Fruit fly (Drosophila melanogaster) whole organism, embryonic: ENCODE data around the gene CG5087.

Experiments
- Ada2b ChIP-seq: fragments of 200-800 bp; sonication (Bioruptor generic); IDR thresholded peaks from 2 replicates; pipeline ENCODE4 v1.3.6; 2022; ENCODE audit warnings: missing biosample characterization, missing genetic modification characterization
- Asciz ChIP-seq: fragments of 200-800 bp; sonication (Bioruptor generic); optimal IDR thresholded peaks from 2 replicates; lab custom pipeline; 2017; ENCODE audit warnings: missing biosample characterization, mild to moderate bottlenecking, missing genetic modification characterization, missing genetic modification reagents
- CG10209 ChIP-seq: fragments of 200-800 bp; sonication (Bioruptor generic); optimal IDR thresholded peaks from 3 replicates; lab custom pipeline; 2017; ENCODE audit warnings: missing biosample characterization, mild to moderate bottlenecking, missing genetic modification characterization, missing genetic modification reagents
- CG10431 ChIP-seq: fragments of 200-800 bp; sonication (Bioruptor generic); optimal IDR thresholded peaks from 3 replicates; lab custom pipeline; 2018; ENCODE audit warnings: missing biosample characterization, mild to moderate bottlenecking, missing genetic modification characterization
- CG10565 ChIP-seq: fragments of 200-800 bp; sonication (Bioruptor generic); optimal IDR thresholded peaks from 3 replicates; lab custom pipeline; 2016; ENCODE audit warnings: missing biosample characterization, mild to moderate bottlenecking, missing genetic modification characterization
- CG10654 ChIP-seq: fragments of 200-800 bp; sonication (Bioruptor generic); optimal IDR thresholded peaks from 2 replicates; lab custom pipeline; 2016; ENCODE audit warnings: missing biosample characterization, missing genetic modification characterization
- CG10959 ChIP-seq: fragments of 200-800 bp; sonication (Bioruptor generic); IDR thresholded peaks from 2 replicates; pipeline ENCODE4 v1.3.6; 2022; ENCODE audit warnings: missing biosample characterization, missing genetic modification characterization
- CG15514 ChIP-seq: fragments of 200-800 bp; sonication (Bioruptor generic); optimal IDR thresholded peaks from 3 replicates; lab custom pipeline; 2017; ENCODE audit warnings: missing biosample characterization, missing genetic modification characterization, mild to moderate bottlenecking, moderate library complexity, missing genetic modification reagents
- CG1647 ChIP-seq: fragments of 200-800 bp; sonication (Bioruptor generic); optimal IDR thresholded peaks from 3 replicates; lab custom pipeline; 2016; ENCODE audit warnings: missing biosample characterization, missing genetic modification characterization
- CG17385 ChIP-seq: fragments of 200-800 bp; sonication (Bioruptor generic); optimal IDR thresholded peaks from 3 replicates; lab custom pipeline; 2018; ENCODE audit warnings: missing biosample characterization, mild to moderate bottlenecking, missing genetic modification characterization
- CG18011 ChIP-seq: fragments of 200-800 bp; sonication (Bioruptor generic); optimal IDR thresholded peaks from 2 replicates; lab custom pipeline; 2017; ENCODE audit warnings: missing biosample characterization, missing genetic modification characterization, mild to moderate bottlenecking, moderate library complexity, missing genotype
- CG18599 ChIP-seq: fragments of 200-800 bp; sonication (Bioruptor generic); optimal IDR thresholded peaks from 3 replicates; lab custom pipeline; 2017; ENCODE audit warnings: missing biosample characterization, missing genetic modification characterization, mild to moderate bottlenecking, moderate library complexity, missing genetic modification reagents
- CG18619 ChIP-seq: fragments of 200-800 bp; sonication (Bioruptor generic); optimal IDR thresholded peaks from 3 replicates; lab custom pipeline; 2017; ENCODE audit warnings: missing biosample characterization, mild to moderate bottlenecking, missing genetic modification characterization
- CG18764 ChIP-seq: fragments of 200-800 bp; sonication (Bioruptor generic); optimal IDR thresholded peaks from 3 replicates; lab custom pipeline; 2016; ENCODE audit warnings: missing biosample characterization, missing genetic modification characterization
- CG30431 ChIP-seq: fragments of 200-800 bp; sonication (Bioruptor generic); optimal IDR thresholded peaks from 2 replicates; lab custom pipeline; 2017; ENCODE audit warnings: missing biosample characterization, missing genetic modification characterization
- CG3281 ChIP-seq: fragments of 200-800 bp; sonication (Bioruptor generic); optimal IDR thresholded peaks from 3 replicates; lab custom pipeline; 2017; ENCODE audit warnings: missing biosample characterization, mild to moderate bottlenecking, missing genetic modification characterization
- CG33213 ChIP-seq: fragments of 200-800 bp; sonication (Bioruptor generic); optimal IDR thresholded peaks from 3 replicates; lab custom pipeline; 2016; ENCODE audit warnings: missing biosample characterization, missing genetic modification characterization
- CG34376 ChIP-seq: fragments of 200-800 bp; sonication (Bioruptor generic); optimal IDR thresholded peaks from 2 replicates; lab custom pipeline; 2018; ENCODE audit warnings: missing biosample characterization, mild to moderate bottlenecking, missing genetic modification characterization
- CG3995 ChIP-seq: fragments of 200-800 bp; sonication (Bioruptor generic); optimal IDR thresholded peaks from 3 replicates; lab custom pipeline; 2016; ENCODE audit warnings: missing biosample characterization, missing genetic modification characterization
- CG42726 ChIP-seq: fragments of 200-800 bp; sonication (Bioruptor generic); IDR thresholded peaks from 2 replicates; pipeline ENCODE4 v1.3.6; 2022; ENCODE audit warnings: missing biosample characterization, missing genetic modification characterization; ENCODE audit not compliant: partially characterized antibody
- CG4854 ChIP-seq: fragments of 200-800 bp; sonication (Bioruptor generic); optimal IDR thresholded peaks from 2 replicates; lab custom pipeline; 2016; ENCODE audit warnings: missing biosample characterization, missing genetic modification characterization, inconsistent platforms
- CG6765 ChIP-seq: fragments of 200-800 bp; sonication (Bioruptor generic); optimal IDR thresholded peaks from 3 replicates; lab custom pipeline; 2017; ENCODE audit warnings: missing biosample characterization, mild to moderate bottlenecking, missing genetic modification characterization
- CG8359 ChIP-seq: fragments of 200-800 bp; sonication (Bioruptor generic); optimal IDR thresholded peaks from 2 replicates; lab custom pipeline; 2017; ENCODE audit warnings: missing biosample characterization, mild to moderate bottlenecking, missing genetic modification characterization, borderline replicate concordance
- CG9727 ChIP-seq: fragments of 200-800 bp; sonication (Bioruptor generic); optimal IDR thresholded peaks from 3 replicates; lab custom pipeline; 2017; ENCODE audit warnings: missing biosample characterization, mild to moderate bottlenecking, missing genetic modification characterization
- D19B ChIP-seq: fragments of 200-800 bp; sonication (Bioruptor generic); optimal IDR thresholded peaks from 2 replicates; lab custom pipeline; 2017; ENCODE audit warnings: missing biosample characterization, mild to moderate bottlenecking, missing genetic modification characterization
- Dip3 ChIP-seq: fragments of 200-800 bp; sonication (Bioruptor generic); optimal IDR thresholded peaks from 3 replicates; lab custom pipeline; 2016; ENCODE audit warnings: missing biosample characterization, missing genetic modification characterization
- Fer2 ChIP-seq: fragments of 200-800 bp; sonication (Bioruptor generic); optimal IDR thresholded peaks from 2 replicates; lab custom pipeline; 2018; ENCODE audit warnings: missing biosample characterization, mild to moderate bottlenecking, missing genetic modification characterization, moderate library complexity
- HLH3B ChIP-seq: fragments of 200-800 bp; sonication (Bioruptor generic); IDR thresholded peaks from 2 replicates; pipeline ENCODE4 v1.3.6; 2022; ENCODE audit warnings: missing biosample characterization, missing genetic modification characterization
- Hr78 ChIP-seq, 2 experiments: fragments of 200-800 bp in 1 of 2; fragments of >200 bp in 1 of 2; sonication (Bioruptor generic) in 1 of 2; optimal IDR thresholded peaks; 2 replicates each; lab custom pipeline; 2017 to 2019; ENCODE audit warnings: missing biosample characterization in 2 of 2, missing genetic modification characterization in 2 of 2, mild to moderate bottlenecking in 1 of 2, moderate library complexity in 1 of 2
- Hsf ChIP-seq: fragments of 200-800 bp; sonication (Bioruptor generic); optimal IDR thresholded peaks from 3 replicates; lab custom pipeline; 2016; ENCODE audit warnings: missing biosample characterization, missing genetic modification characterization
- Meics ChIP-seq: fragments of 200-800 bp; sonication (Bioruptor generic); optimal IDR thresholded peaks from 2 replicates; lab custom pipeline; 2017; ENCODE audit warnings: missing biosample characterization, mild to moderate bottlenecking, missing genetic modification characterization
- NK7.1 ChIP-seq: fragments of 200-800 bp; sonication (Bioruptor generic); optimal IDR thresholded peaks from 3 replicates; lab custom pipeline; 2016; ENCODE audit warnings: missing biosample characterization, missing genetic modification characterization
- Optix ChIP-seq: fragments of 200-800 bp; sonication (Bioruptor generic); IDR thresholded peaks from 3 replicates; pipeline ENCODE4 v1.3.6; 2022; ENCODE audit warnings: missing biosample characterization, missing genetic modification characterization
- Ptx1 ChIP-seq: fragments of 200-800 bp; sonication (Bioruptor generic); IDR thresholded peaks from 2 replicates; pipeline ENCODE4 v1.3.6; 2022; ENCODE audit warnings: missing biosample characterization, missing genetic modification characterization
- Scr ChIP-seq: fragments of 200-800 bp; sonication (Bioruptor generic); IDR thresholded peaks from 2 replicates; pipeline ENCODE4 v1.3.6; 2022; ENCODE audit warnings: missing biosample characterization, missing genetic modification characterization; ENCODE audit not compliant: partially characterized antibody
- Xrp1 ChIP-seq: fragments of 200-800 bp; sonication (Bioruptor generic); IDR thresholded peaks from 2 replicates; pipeline ENCODE4 v1.3.6; 2022; ENCODE audit warnings: missing biosample characterization, missing genetic modification characterization
- bcd ChIP-seq: fragments of 200-800 bp; sonication (Bioruptor generic); optimal IDR thresholded peaks from 2 replicates; lab custom pipeline; 2017; ENCODE audit warnings: missing biosample characterization, mild to moderate bottlenecking, missing genetic modification characterization
- cas ChIP-seq: fragments of 200-800 bp; sonication (Bioruptor generic); IDR thresholded peaks from 2 replicates; pipeline ENCODE4 v1.3.6; 2022; ENCODE audit warnings: missing biosample characterization, missing genetic modification characterization
- grau ChIP-seq: fragments of 200-800 bp; optimal IDR thresholded peaks from 3 replicates; lab custom pipeline; 2019; ENCODE audit warnings: missing biosample characterization, mild to moderate bottlenecking, missing genetic modification characterization, moderate library complexity
- jing ChIP-seq: fragments of 200-800 bp; sonication (Bioruptor generic); optimal IDR thresholded peaks from 2 replicates; lab custom pipeline; 2018; ENCODE audit warnings: missing biosample characterization, mild to moderate bottlenecking, missing genetic modification characterization
- ken ChIP-seq: fragments of 200-800 bp; sonication (Bioruptor generic); IDR thresholded peaks from 3 replicates; pipeline ENCODE4 v1.3.6; 2022; ENCODE audit warnings: missing biosample characterization, missing genetic modification characterization
- lab ChIP-seq: fragments of 200-800 bp; sonication (Bioruptor generic); optimal IDR thresholded peaks from 3 replicates; lab custom pipeline; 2017; ENCODE audit warnings: missing biosample characterization, missing genetic modification characterization, mild to moderate bottlenecking, moderate library complexity, missing genetic modification reagents
- mam ChIP-seq: fragments of 200-800 bp; sonication (Bioruptor generic); optimal IDR thresholded peaks from 3 replicates; lab custom pipeline; 2016; ENCODE audit warnings: missing biosample characterization, missing genetic modification characterization
- nmo ChIP-seq: fragments of 200-800 bp; sonication (Bioruptor generic); optimal IDR thresholded peaks from 2 replicates; lab custom pipeline; 2018; ENCODE audit warnings: missing biosample characterization, mild to moderate bottlenecking, missing genetic modification characterization, moderate library complexity
- odd ChIP-seq: fragments of 200-800 bp; sonication (Bioruptor generic); optimal IDR thresholded peaks from 2 replicates; lab custom pipeline; 2017; ENCODE audit warnings: missing biosample characterization, mild to moderate bottlenecking, missing genetic modification characterization
- ranshi ChIP-seq: fragments of 200-800 bp; sonication (Bioruptor generic); IDR thresholded peaks from 2 replicates; pipeline ENCODE4 v1.3.6; 2022; ENCODE audit warnings: missing biosample characterization, missing genetic modification characterization
- sens ChIP-seq: fragments of 200-800 bp; sonication (Bioruptor generic); peaks from one replicate; lab custom pipeline; 2016; ENCODE audit warnings: missing biosample characterization, missing genetic modification characterization
- sqz ChIP-seq: fragments of 200-800 bp; sonication (Bioruptor generic); optimal IDR thresholded peaks from 3 replicates; lab custom pipeline; 2018; ENCODE audit warnings: missing biosample characterization, mild to moderate bottlenecking, missing genetic modification characterization
- trem ChIP-seq: fragments of 200-800 bp; optimal IDR thresholded peaks from 3 replicates; lab custom pipeline; 2019; ENCODE audit warnings: missing biosample characterization, mild to moderate bottlenecking, missing genetic modification characterization, moderate library complexity
- vvl ChIP-seq: fragments of 200-800 bp; sonication (Bioruptor generic); IDR thresholded peaks from 2 replicates; pipeline ENCODE4 v1.3.6; 2022; ENCODE audit warnings: missing biosample characterization, missing genetic modification characterization

CG5087 gene

DNA sequence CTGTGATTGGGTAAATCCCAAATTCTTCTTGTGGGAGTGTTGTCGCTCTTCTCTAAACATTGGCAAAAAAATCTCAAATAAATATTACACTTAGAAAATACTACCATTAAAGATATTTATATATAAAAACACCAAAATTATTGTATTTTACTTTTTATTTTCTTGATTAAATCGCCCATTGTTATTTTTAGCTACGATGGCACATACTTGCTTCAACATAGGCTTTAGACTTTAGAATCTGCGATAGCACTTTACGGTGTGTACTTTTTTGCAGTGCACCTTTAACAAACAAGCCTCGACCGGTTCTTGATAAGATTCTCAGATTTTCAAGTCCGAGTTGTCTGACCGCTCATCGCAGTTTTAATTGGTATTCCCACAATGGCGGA lies 43.3 kb upstream of the CG5087 start, which contains the start of gene GNBP3 (continued):
- peak; percentile 80 for TF ChIP-seq CG34376 (GFP tag; lab: Kevin White, UChicago)
- TF ChIP-seq Asciz: peak; percentile 42
- TF ChIP-seq CG33213: no peak
- TF ChIP-seq Hsf: peak; percentile 40
- no peak for TF ChIP-seq Dip3 (GFP tag; lab: Kevin White, UChicago)
- TF ChIP-seq D19B: peak; percentile 13
- TF ChIP-seq CG1647 (GFP tag; lab: Kevin White, UChicago): peak; percentile 33
- TF ChIP-seq CG18599: peak; percentile 88
- TF ChIP-seq nmo (GFP tag; lab: Kevin White, UChicago): peak; percentile 50
- TF ChIP-seq Hr78 (GFP tag; optimal IDR thresholded peaks at IDR 0.05; lab: Kevin White, UChicago): peak in 1 of 2 experiments; percentile 12
- TF ChIP-seq Ada2b: peak; percentile 69
- 0 out of 3 replicates have a peak, but pooled peaks have one; percentile 15 for TF ChIP-seq ken
- TF ChIP-seq sqz: peak; percentile 65
- peak; percentile 25 for TF ChIP-seq CG3995 (GFP tag; lab: Kevin White, UChicago)
- TF ChIP-seq Optix (GFP tag; lab: Robert Waterston, UW): no peak
- TF ChIP-seq Meics: peak; percentile 83
- TF ChIP-seq CG6765 (GFP tag; lab: Kevin White, UChicago): peak; percentile 2
- peak; percentile 3 for TF ChIP-seq CG30431 (GFP tag; lab: Kevin White, UChicago)
- TF ChIP-seq CG10431 (GFP tag; lab: Kevin White, UChicago): no peak
- peak; percentile 70 for TF ChIP-seq vvl
- no peak for TF ChIP-seq jing
- TF ChIP-seq lab (GFP tag; lab: Kevin White, UChicago): peak; percentile 65
- no peak for TF ChIP-seq NK7.1 (GFP tag; lab: Kevin White, UChicago)
- no peak for TF ChIP-seq Scr (GFP tag; lab: Robert Waterston, UW)
- peak; percentile 52 for TF ChIP-seq sens (GFP tag; lab: Kevin White, UChicago)
- TF ChIP-seq CG10654 (GFP tag; lab: Kevin White, UChicago): peak; percentile 19
- TF ChIP-seq CG10959 (GFP tag; lab: Robert Waterston, UW): peak; percentile 69
- peak; percentile 68 for TF ChIP-seq CG15514
- TF ChIP-seq Ptx1 (GFP tag; lab: Robert Waterston, UW): peak; percentile 48
- peak; percentile 92 for TF ChIP-seq CG9727
- no peak for TF ChIP-seq odd
- TF ChIP-seq cas (GFP tag; lab: Robert Waterston, UW): peak; percentile 19; the same call in 1 of the 2 replicates
- peak; percentile 43 for TF ChIP-seq CG18619 (GFP tag; lab: Kevin White, UChicago)
- TF ChIP-seq HLH3B (GFP tag; lab: Robert Waterston, UW): peak; percentile 65; the same call in 1 of the 2 replicates
- TF ChIP-seq Fer2 (tag; lab: Kevin White, UChicago): peak; percentile 34
- peak; percentile 67 for TF ChIP-seq bcd (GFP tag; lab: Kevin White, UChicago)
- no peak for TF ChIP-seq CG18011 (GFP tag; lab: Kevin White, UChicago)
- TF ChIP-seq ranshi (GFP tag; lab: Robert Waterston, UW): 0 out of 2 replicates have a peak, but pooled peaks have one; percentile 32
- TF ChIP-seq mam (GFP tag; lab: Kevin White, UChicago): peak; percentile 55
- TF ChIP-seq CG17385: peak; percentile 16
- TF ChIP-seq CG3281 (GFP tag; lab: Kevin White, UChicago): peak; percentile 88
- TF ChIP-seq CG4854: peak; percentile 67
- TF ChIP-seq CG8359: no peak
- TF ChIP-seq CG10565 (GFP tag; lab: Kevin White, UChicago): peak; percentile 51
- peak; percentile 26 for TF ChIP-seq trem (tag; lab: Kevin White, UChicago)
- TF ChIP-seq CG42726 (GFP tag; lab: Robert Waterston, UW): no peak
- peak; percentile 44 for TF ChIP-seq CG10209 (GFP tag; lab: Kevin White, UChicago)
- TF ChIP-seq grau (tag; lab: Kevin White, UChicago): peak; percentile 63
- TF ChIP-seq Xrp1 (GFP tag; lab: Robert Waterston, UW): peak; percentile 86
- TF ChIP-seq CG18764: peak; percentile 11
